Worm (Caenorhabditis elegans) whole organism, L1 larva: ENCODE measurements around the gene orc-4.

Source experiments
- ceh-82 ChIP-seq, 3 experiments: fragments of 150-350 bp in 1 of 3; sonication (generic microtip) in 2 of 3; optimal IDR thresholded peaks; 2 replicates each; lab custom pipeline; 2014 to 2017; ENCODE audit warnings: missing biosample characterization in 3 of 3, missing genetic modification characterization in 3 of 3
- ces-1 ChIP-seq: fragments of 150-350 bp; optimal IDR thresholded peaks from 2 replicates; lab custom pipeline; 2014; ENCODE audit warnings: missing biosample characterization, missing genetic modification reagents, missing genetic modification characterization
- efl-1 ChIP-seq, 4 experiments: fragments of 150-350 bp; optimal IDR thresholded peaks in 3 of 4; peaks in 1 of 4; 1 replicate in 1 of 4; 2 replicates in 3 of 4; lab custom pipeline; 2014; ENCODE audit warnings: missing biosample characterization in 2 of 4, missing genetic modification characterization in 2 of 4, missing genetic modification reagents in 2 of 4
- sox-4 ChIP-seq: sonication (generic microtip); optimal IDR thresholded peaks from 2 replicates; lab custom pipeline; 2016; ENCODE audit warnings: missing genetic modification characterization, missing compliant biosample characterization

DNA sequence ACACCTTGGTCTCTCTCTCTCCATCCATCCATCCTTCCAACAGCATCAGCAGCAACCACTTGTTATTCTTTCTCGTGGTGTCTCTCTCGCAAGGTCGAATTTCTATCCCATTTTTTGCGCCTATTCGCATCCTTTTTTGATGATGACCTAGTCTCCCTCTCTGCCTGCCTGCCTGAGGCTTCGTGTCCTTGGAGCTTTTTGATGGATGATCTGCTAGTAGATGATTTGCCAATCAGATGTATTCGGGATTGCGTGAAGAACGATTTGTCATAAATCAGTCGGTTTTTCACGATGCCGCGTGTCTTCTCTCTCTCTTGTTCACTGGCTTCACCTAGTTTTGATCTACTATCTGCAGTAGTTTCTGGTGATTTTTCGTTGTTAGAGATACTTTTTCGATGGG is 15.3 kb downstream of the orc-4 start:
- TF ChIP-seq sox-4 (tag; lab: Kevin White, UChicago) (no peak), ceh-82 (tag; optimal IDR thresholded peaks at IDR 0.05; lab: Kevin White, UChicago) (no peak), ces-1 (GFP tag; lab: Kevin White, UChicago) (no peak), efl-1 (optimal IDR thresholded peaks at IDR 0.05; lab: Kevin White, UChicago) (no peak), efl-1 (GFP tag; optimal IDR thresholded peaks at IDR 0.05 in 1 of 2; lab: Kevin White, UChicago) (no peak)
